Fruit fly (Drosophila melanogaster) whole organism: ENCODE results near the gene CG13947.

Experiments used
- CG8478 ChIP-seq: fragments of >200 bp; optimal IDR thresholded peaks from 2 replicates; lab custom pipeline; 2018; ENCODE audit warnings: inconsistent platforms
- Dll ChIP-seq: fragments of >200 bp; optimal IDR thresholded peaks from 2 replicates; lab custom pipeline; 2017
- EcR ChIP-seq, 2 experiments: fragments of >200 bp; optimal IDR thresholded peaks; 2 replicates each; lab custom pipeline; 2017; ENCODE audit warnings: missing biosample characterization in 2 of 2, missing genetic modification characterization in 2 of 2, missing genetic modification reagents in 2 of 2
- pan ChIP-seq: fragments of >200 bp; optimal IDR thresholded peaks from 2 replicates; lab custom pipeline; 2017
- psq ChIP-seq: fragments of >200 bp; optimal IDR thresholded peaks from 2 replicates; lab custom pipeline; 2017
- usp ChIP-seq: fragments of >200 bp; optimal IDR thresholded peaks from 2 replicates; lab custom pipeline; 2017; ENCODE audit warnings: missing biosample characterization, missing genetic modification characterization, mixed read lengths

Gene CG13947

DNA sequence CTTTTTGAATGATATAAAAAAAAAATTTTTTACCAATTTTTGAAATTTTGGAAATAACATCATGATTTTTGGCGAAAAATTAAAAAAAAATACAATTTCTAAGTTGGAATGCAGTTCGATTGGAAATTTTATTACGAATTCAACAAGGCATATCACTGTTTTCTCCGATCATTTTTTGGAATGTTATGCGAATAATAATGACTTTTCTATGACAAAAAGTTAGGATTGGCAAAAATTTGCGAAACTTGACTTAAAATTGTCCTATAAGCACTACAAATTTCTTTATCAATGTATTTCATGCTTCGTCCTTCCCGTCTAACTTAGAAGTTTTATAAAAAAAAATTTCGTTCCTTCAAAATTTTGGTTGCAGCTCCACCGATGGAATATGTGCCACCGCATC is 5.1 kb downstream of the CG13947 start, which contains the start of gene CG3544:
CG3544 (plus strand) TSS at position 301 of the 400 bp plus-strand sequence.
- TF ChIP-seq Dll (lab: Kevin White, UChicago) (no peak), CG8478 (lab: Kevin White, UChicago) (no peak), psq (lab: Kevin White, UChicago) (no peak), usp (GFP tag; lab: Kevin White, UChicago) (no peak), EcR (GFP tag; optimal IDR thresholded peaks at IDR 0.05; lab: Kevin White, UChicago) (no peak), pan (lab: Kevin White, UChicago) (no peak)

DNA sequence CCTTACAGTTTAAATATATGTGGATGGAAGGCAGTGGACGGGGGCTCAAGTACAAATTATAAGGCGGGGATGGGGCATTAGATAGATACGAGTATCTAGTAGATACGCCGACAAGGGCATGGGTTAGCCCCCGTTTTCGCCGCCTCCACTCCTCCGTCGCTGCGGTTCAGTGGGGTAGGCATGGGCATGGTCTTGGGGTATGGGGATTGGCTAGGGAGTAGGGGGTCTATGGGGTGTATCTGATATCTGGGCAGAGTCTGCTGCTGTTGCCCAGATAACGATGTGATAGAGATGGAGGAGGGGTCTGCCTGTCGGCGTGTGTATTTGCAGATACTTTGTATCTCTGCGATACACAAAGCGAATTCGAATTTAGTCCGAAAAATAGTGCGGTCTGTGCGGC is 11.0 kb downstream of the CG13947 start:
- TF ChIP-seq pan (lab: Kevin White, UChicago), result no peak
- TF ChIP-seq CG8478 (lab: Kevin White, UChicago), result no peak
- TF ChIP-seq psq (lab: Kevin White, UChicago), result no peak
- no peak for TF ChIP-seq Dll (lab: Kevin White, UChicago)

- TF ChIP-seq pan (lab: Kevin White, UChicago) (no peak), CG8478 (lab: Kevin White, UChicago) (no peak), psq (lab: Kevin White, UChicago) (no peak), usp (GFP tag; lab: Kevin White, UChicago) (no peak), Dll (lab: Kevin White, UChicago) (no peak), EcR (GFP tag; optimal IDR thresholded peaks at IDR 0.05; lab: Kevin White, UChicago) (no peak)
Measured at dm6 chr2L:790698-791097, 11.7 kb downstream of the CG13947 start, which contains the start of gene Pkg21D. TSS of gene Pkg21D (minus strand) at chr2L:790798.

DNA sequence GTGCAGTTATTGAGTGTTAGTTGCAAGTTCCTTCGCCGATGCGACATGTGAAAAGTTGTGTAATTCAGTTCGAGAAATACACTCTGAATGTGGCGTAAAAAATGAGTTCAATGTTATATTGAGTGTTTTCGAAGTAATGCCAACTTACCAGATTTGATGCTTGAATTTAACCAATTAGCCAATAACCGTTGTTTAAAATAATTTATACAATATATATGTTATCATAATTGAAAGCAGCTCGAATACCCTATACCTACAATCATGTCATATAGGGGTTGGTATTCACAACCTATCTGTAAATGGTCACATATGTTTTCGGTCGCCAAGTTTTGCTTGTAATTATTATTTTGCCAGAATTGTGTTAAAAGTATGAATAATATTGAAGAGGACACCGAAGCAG is 31.3 kb downstream of the CG13947 start, which contains the start of gene Nnf1b:
Nnf1b (plus strand) TSS at position 301 of the 400 bp plus-strand sequence.
- TF ChIP-seq Dll (lab: Kevin White, UChicago) (no peak), EcR (GFP tag; optimal IDR thresholded peaks at IDR 0.05; lab: Kevin White, UChicago) (no peak), usp (GFP tag; lab: Kevin White, UChicago) (no peak), pan (lab: Kevin White, UChicago) (no peak), CG8478 (lab: Kevin White, UChicago) (no peak), psq (lab: Kevin White, UChicago) (no peak)

DNA sequence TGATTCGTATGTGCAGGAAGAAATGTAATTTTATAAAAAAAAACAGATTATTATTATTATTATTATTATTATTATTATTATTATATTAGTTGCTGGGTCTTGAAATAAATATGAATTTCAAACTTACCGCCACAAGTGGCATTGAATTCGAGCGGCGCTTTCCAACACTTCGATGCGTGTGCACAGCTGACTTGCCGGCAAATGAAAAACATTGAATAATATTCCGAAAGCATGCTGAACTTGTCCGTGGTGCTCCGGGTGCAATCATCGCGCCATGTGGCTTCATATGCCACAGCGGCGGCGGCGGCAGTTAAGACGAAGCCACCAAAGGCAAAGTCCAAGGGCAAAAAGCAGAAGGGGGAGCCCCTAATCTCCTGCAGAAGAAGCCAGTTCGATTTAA is 32.4 kb downstream of the CG13947 start, which contains the start of gene Dbp21E2:
Dbp21E2 (plus strand) TSS at position 180 of the 400 bp plus-strand sequence.
- no peak for TF ChIP-seq CG8478 (lab: Kevin White, UChicago)
- no peak for TF ChIP-seq pan (lab: Kevin White, UChicago)
- TF ChIP-seq psq (lab: Kevin White, UChicago), result no peak
- TF ChIP-seq Dll (lab: Kevin White, UChicago), result no peak
- no peak for TF ChIP-seq EcR (GFP tag; optimal IDR thresholded peaks at IDR 0.05; lab: Kevin White, UChicago)
- TF ChIP-seq usp (GFP tag; lab: Kevin White, UChicago), result no peak

DNA sequence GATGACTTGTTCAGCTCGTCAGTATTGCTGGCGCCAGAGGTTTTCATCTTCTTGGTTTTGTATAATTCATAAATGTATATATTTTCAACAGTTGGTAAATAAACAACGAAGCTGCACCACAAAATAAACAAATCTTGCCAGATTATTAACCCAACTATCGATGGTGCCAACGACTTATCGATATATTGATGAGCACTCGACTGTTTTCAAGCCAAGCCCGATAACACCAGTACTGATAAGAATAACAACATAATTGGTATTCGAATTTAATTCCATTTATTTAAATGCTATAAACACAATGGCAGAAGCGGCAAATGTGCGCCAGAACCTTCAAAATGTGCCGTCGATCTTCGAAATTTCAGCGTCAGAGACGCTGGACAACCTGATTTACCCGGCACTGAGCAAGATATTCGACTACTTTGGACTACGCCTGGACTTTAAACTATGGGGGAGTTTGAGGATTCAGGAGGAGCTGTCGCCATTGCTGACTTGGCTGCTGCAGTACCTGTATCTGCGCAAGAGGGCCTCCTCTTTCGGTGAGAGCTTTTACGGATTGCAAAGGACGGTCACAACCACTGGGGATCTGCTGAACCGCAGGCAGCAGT is 36.9 kb downstream of the CG13947 start, which contains the start of the genes Saf6 and Pex12:
Saf6 (minus strand) TSS at position 166 of the 605 bp plus-strand sequence.
Pex12 (plus strand) TSS at position 209 of the 605 bp plus-strand sequence.
- no peak for TF ChIP-seq pan (lab: Kevin White, UChicago)
- TF ChIP-seq EcR (GFP tag; optimal IDR thresholded peaks at IDR 0.05; lab: Kevin White, UChicago), result no peak
- no peak for TF ChIP-seq usp (GFP tag; lab: Kevin White, UChicago)
- no peak for TF ChIP-seq CG8478 (lab: Kevin White, UChicago)
- TF ChIP-seq psq (lab: Kevin White, UChicago), result no peak
- TF ChIP-seq Dll (lab: Kevin White, UChicago), result no peak

DNA sequence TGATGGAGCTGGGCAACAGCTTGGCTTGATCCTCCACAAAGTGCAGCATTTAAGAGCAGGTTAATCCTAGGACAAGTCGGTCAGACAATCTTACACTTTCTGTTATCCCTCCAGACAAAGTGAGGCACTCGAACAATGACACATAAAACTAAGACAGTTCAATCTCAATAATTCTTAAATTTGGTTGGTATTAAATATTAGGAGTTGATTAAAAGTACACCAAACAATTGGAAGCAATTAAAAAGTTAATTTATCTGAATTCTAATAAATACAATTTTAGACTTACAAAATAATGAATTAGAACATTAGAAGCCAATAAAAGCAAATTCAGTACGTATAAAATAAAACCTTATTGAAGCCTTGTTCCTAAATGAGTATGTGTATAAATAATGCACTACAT is 38.9 kb downstream of the CG13947 start, which contains the start of gene CG15880:
CG15880 (minus strand) TSS at position 101 of the 400 bp plus-strand sequence.
- TF ChIP-seq CG8478 (lab: Kevin White, UChicago), result no peak
- no peak for TF ChIP-seq pan (lab: Kevin White, UChicago)
- no peak for TF ChIP-seq psq (lab: Kevin White, UChicago)
- no peak for TF ChIP-seq usp (GFP tag; lab: Kevin White, UChicago)
- TF ChIP-seq EcR (GFP tag; optimal IDR thresholded peaks at IDR 0.05; lab: Kevin White, UChicago), result no peak
- no peak for TF ChIP-seq Dll (lab: Kevin White, UChicago)

dm6 chr2L:819315-820032 is 40.5 kb downstream of the CG13947 start, which contains the start of the genes PGAP2 and Clp:
TSS of gene PGAP2 (minus strand) at chr2L:819508.
TSS of gene Clp (plus strand) at chr2L:819964.
- no peak for TF ChIP-seq pan (lab: Kevin White, UChicago)
- no peak for TF ChIP-seq EcR (GFP tag; optimal IDR thresholded peaks at IDR 0.05; lab: Kevin White, UChicago)

- no peak for TF ChIP-seq Dll (lab: Kevin White, UChicago)
- no peak for TF ChIP-seq CG8478 (lab: Kevin White, UChicago)
- no peak for TF ChIP-seq usp (GFP tag; lab: Kevin White, UChicago)
- no peak for TF ChIP-seq pan (lab: Kevin White, UChicago)
- TF ChIP-seq psq (lab: Kevin White, UChicago), result no peak
- TF ChIP-seq EcR (GFP tag; optimal IDR thresholded peaks at IDR 0.05; lab: Kevin White, UChicago), result no peak
Measured at dm6 chr2L:821242-821985, 42.4 kb downstream of the CG13947 start, which contains the start of gene CG3662. TSS of gene CG3662 (plus strand) at chr2L:821289.

DNA sequence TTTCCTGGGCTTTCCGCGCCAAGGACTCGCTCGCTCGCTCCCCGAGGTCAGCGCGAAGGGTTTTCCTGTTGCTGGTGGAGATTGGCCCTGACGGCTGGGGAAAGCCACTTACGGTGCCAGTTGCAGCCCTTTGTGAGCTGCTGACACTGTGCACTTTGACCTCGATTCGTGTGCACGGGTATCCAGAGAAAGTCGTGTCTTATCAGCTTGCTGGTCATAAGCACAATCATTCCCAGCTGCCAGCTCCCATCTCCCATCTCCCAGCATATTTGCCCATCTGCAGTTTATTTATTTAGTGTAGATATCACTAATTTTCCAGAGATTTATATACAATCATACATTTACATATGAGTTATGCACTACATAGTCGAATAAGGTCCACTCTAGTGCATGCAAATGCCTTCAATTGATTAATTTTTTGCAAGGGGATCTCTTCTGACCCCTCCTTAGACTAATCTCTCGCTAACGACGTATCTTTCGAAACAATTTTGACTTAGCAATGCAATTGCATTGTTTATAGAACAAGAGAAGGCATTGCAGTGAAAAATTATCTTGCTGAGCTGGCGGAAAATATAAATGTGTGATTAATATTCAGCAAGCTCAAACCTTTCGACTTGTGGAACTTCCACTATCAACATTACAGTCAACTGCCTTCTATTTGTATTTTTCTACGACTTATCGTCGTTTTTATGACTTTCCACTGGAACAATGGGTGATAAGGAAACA is 43.2 kb downstream of the CG13947 start:
- no peak for TF ChIP-seq Dll (lab: Kevin White, UChicago)
